Fruit fly (Drosophila melanogaster) whole organism, embryonic: ENCODE results near the gene CG6972.

ENCODE experiments used
- Ada2b ChIP-seq: fragments of 200-800 bp; sonication (Bioruptor generic); IDR thresholded peaks from 2 replicates; pipeline ENCODE4 v1.3.6; 2022; ENCODE audit warnings: missing biosample characterization, missing genetic modification characterization
- CG10267 ChIP-seq: fragments of 200-800 bp; sonication (Bioruptor generic); optimal IDR thresholded peaks from 2 replicates; lab custom pipeline; 2018; ENCODE audit warnings: missing biosample characterization, mild to moderate bottlenecking, missing genetic modification characterization, moderate library complexity
- CG10321 ChIP-seq: fragments of 200-800 bp; sonication (Bioruptor generic); IDR thresholded peaks from 2 replicates; pipeline ENCODE4 v1.3.6; 2022; ENCODE audit warnings: missing biosample characterization, missing genetic modification characterization
- CG10462 ChIP-seq: fragments of 200-800 bp; sonication (Bioruptor generic); optimal IDR thresholded peaks from 2 replicates; lab custom pipeline; 2016; ENCODE audit warnings: missing biosample characterization, missing genetic modification characterization
- CG11085 ChIP-seq: fragments of 200-800 bp; sonication (Bioruptor generic); IDR thresholded peaks from 2 replicates; pipeline ENCODE4 v1.3.6; 2022; ENCODE audit warnings: missing biosample characterization, missing genetic modification characterization
- CG11695 ChIP-seq: fragments of 200-800 bp; sonication (Bioruptor generic); IDR thresholded peaks from 3 replicates; pipeline ENCODE4 v1.3.6; 2022; ENCODE audit warnings: missing biosample characterization, missing genetic modification characterization
- CG11723 ChIP-seq: fragments of 200-800 bp; sonication (Bioruptor generic); optimal IDR thresholded peaks from 2 replicates; lab custom pipeline; 2017; ENCODE audit warnings: missing biosample characterization, mild to moderate bottlenecking, missing genetic modification characterization
- CG12744 ChIP-seq: fragments of 200-800 bp; sonication (Bioruptor generic); optimal IDR thresholded peaks from 2 replicates; lab custom pipeline; 2016; ENCODE audit warnings: missing biosample characterization, missing genetic modification characterization
- CG14667 ChIP-seq: fragments of 200-800 bp; sonication (Bioruptor generic); IDR thresholded peaks from 2 replicates; pipeline ENCODE4 v1.3.6; 2022; ENCODE audit warnings: missing biosample characterization, missing genetic modification characterization
- CG18262 ChIP-seq: fragments of 200-800 bp; optimal IDR thresholded peaks from 3 replicates; lab custom pipeline; 2019; ENCODE audit warnings: missing biosample characterization, mild to moderate bottlenecking, missing genetic modification characterization, moderate library complexity
- CG1832 ChIP-seq: fragments of 200-800 bp; sonication (Bioruptor generic); optimal IDR thresholded peaks from 2 replicates; lab custom pipeline; 2017; ENCODE audit warnings: missing biosample characterization, mild to moderate bottlenecking, missing genetic modification characterization, inconsistent platforms
- CG3065 ChIP-seq: fragments of 200-800 bp; sonication (Bioruptor generic); optimal IDR thresholded peaks from 2 replicates; lab custom pipeline; 2016; ENCODE audit warnings: missing biosample characterization, missing genetic modification characterization
- CG31388 ChIP-seq: fragments of 200-800 bp; sonication (Bioruptor generic); optimal IDR thresholded peaks from 2 replicates; lab custom pipeline; 2016; ENCODE audit warnings: missing biosample characterization, missing genetic modification characterization
- CG32767 ChIP-seq: fragments of 200-800 bp; sonication (Bioruptor generic); IDR thresholded peaks from 2 replicates; pipeline ENCODE4 v1.3.6; 2022; ENCODE audit warnings: missing biosample characterization, missing genetic modification characterization
- CG3281 ChIP-seq: fragments of 200-800 bp; sonication (Bioruptor generic); optimal IDR thresholded peaks from 3 replicates; lab custom pipeline; 2017; ENCODE audit warnings: missing biosample characterization, mild to moderate bottlenecking, missing genetic modification characterization
- CG33557 ChIP-seq: fragments of 200-800 bp; sonication (Bioruptor generic); optimal IDR thresholded peaks from 2 replicates; lab custom pipeline; 2019; ENCODE audit warnings: missing biosample characterization, mild to moderate bottlenecking, missing genetic modification characterization, moderate library complexity
- CG4424 ChIP-seq: fragments of 200-800 bp; sonication (Bioruptor generic); optimal IDR thresholded peaks from 3 replicates; lab custom pipeline; 2016; ENCODE audit warnings: missing biosample characterization, missing genetic modification characterization
- CG7839 ChIP-seq: fragments of 200-800 bp; sonication (Bioruptor generic); optimal IDR thresholded peaks from 3 replicates; lab custom pipeline; 2018; ENCODE audit warnings: missing biosample characterization, mild to moderate bottlenecking, missing genetic modification characterization, moderate library complexity
- Dip3 ChIP-seq: fragments of 200-800 bp; sonication (Bioruptor generic); optimal IDR thresholded peaks from 3 replicates; lab custom pipeline; 2016; ENCODE audit warnings: missing biosample characterization, missing genetic modification characterization
- ERR ChIP-seq: fragments of 200-800 bp; sonication (Bioruptor generic); optimal IDR thresholded peaks from 2 replicates; lab custom pipeline; 2016; ENCODE audit warnings: missing biosample characterization, missing genetic modification characterization
- Gug ChIP-seq: fragments of 200-800 bp; sonication (Bioruptor generic); IDR thresholded peaks from 4 replicates; pipeline ENCODE4 v1.3.6; 2022; ENCODE audit warnings: missing biosample characterization, missing genetic modification characterization
- H15 ChIP-seq: fragments of 200-800 bp; sonication (Bioruptor generic); IDR thresholded peaks from 3 replicates; pipeline ENCODE4 v1.3.6; 2022; ENCODE audit warnings: missing biosample characterization, missing genetic modification characterization
- MBD-R2 ChIP-seq: fragments of 200-800 bp; sonication (Bioruptor generic); IDR thresholded peaks from 2 replicates; pipeline ENCODE4 v1.3.6; 2022; ENCODE audit warnings: missing biosample characterization, missing genetic modification characterization
- Med ChIP-seq: fragments of 200-800 bp; sonication (Bioruptor generic); peaks from one replicate; lab custom pipeline; 2016; ENCODE audit warnings: missing biosample characterization, missing genetic modification characterization, mild to moderate bottlenecking, inconsistent platforms, moderate library complexity
- Meics ChIP-seq: fragments of 200-800 bp; sonication (Bioruptor generic); optimal IDR thresholded peaks from 2 replicates; lab custom pipeline; 2017; ENCODE audit warnings: missing biosample characterization, mild to moderate bottlenecking, missing genetic modification characterization
- NFAT ChIP-seq: fragments of 200-800 bp; sonication (Bioruptor generic); IDR thresholded peaks from 2 replicates; pipeline ENCODE4 v1.3.6; 2022; ENCODE audit warnings: missing biosample characterization, missing genetic modification characterization
- Ssrp ChIP-seq: fragments of 200-800 bp; sonication (Bioruptor generic); optimal IDR thresholded peaks from 2 replicates; lab custom pipeline; 2018; ENCODE audit warnings: missing biosample characterization, mild to moderate bottlenecking, missing genetic modification characterization, moderate library complexity
- Usf ChIP-seq: fragments of 200-800 bp; sonication (Bioruptor generic); optimal IDR thresholded peaks from 2 replicates; lab custom pipeline; 2017; ENCODE audit warnings: missing genotype, missing biosample characterization, missing genetic modification characterization
- Vsx1 ChIP-seq: fragments of 200-800 bp; sonication (Bioruptor generic); optimal IDR thresholded peaks from 2 replicates; lab custom pipeline; 2017; ENCODE audit warnings: missing biosample characterization, mild to moderate bottlenecking, missing genetic modification characterization, missing genetic modification reagents
- ab ChIP-seq: fragments of 200-800 bp; sonication (Bioruptor generic); optimal IDR thresholded peaks from 2 replicates; lab custom pipeline; 2016; ENCODE audit warnings: missing biosample characterization, missing genetic modification characterization
- ap ChIP-seq: fragments of 200-800 bp; sonication (Bioruptor generic); IDR thresholded peaks from 2 replicates; pipeline ENCODE4 v1.3.6; 2022; ENCODE audit warnings: missing biosample characterization, missing genetic modification characterization
- ato ChIP-seq: fragments of 200-800 bp; sonication (Bioruptor generic); IDR thresholded peaks from 2 replicates; pipeline ENCODE4 v1.3.6; 2022; ENCODE audit warnings: missing biosample characterization, missing genetic modification characterization; ENCODE audit not compliant: partially characterized antibody
- caup ChIP-seq: fragments of 200-800 bp; sonication (Bioruptor generic); optimal IDR thresholded peaks from 3 replicates; lab custom pipeline; 2017; ENCODE audit warnings: missing biosample characterization, mild to moderate bottlenecking, missing genetic modification characterization, moderate library complexity; ENCODE audit not compliant: severe bottlenecking
- cg ChIP-seq: fragments of 200-800 bp; sonication (Bioruptor generic); optimal IDR thresholded peaks from 3 replicates; lab custom pipeline; 2019; ENCODE audit warnings: missing biosample characterization, mild to moderate bottlenecking, missing genetic modification characterization, moderate library complexity
- crp ChIP-seq, 2 experiments: fragments of 200-800 bp; sonication (Bioruptor generic); optimal IDR thresholded peaks; 2 replicates in 1 of 2; 3 replicates in 1 of 2; lab custom pipeline; 2017; ENCODE audit warnings: missing biosample characterization in 2 of 2, missing genetic modification characterization in 2 of 2, mild to moderate bottlenecking in 1 of 2, moderate library complexity in 1 of 2
- dan ChIP-seq: fragments of 200-800 bp; sonication (Bioruptor generic); IDR thresholded peaks from 2 replicates; pipeline ENCODE4 v1.3.6; 2022; ENCODE audit warnings: missing biosample characterization, missing genetic modification characterization
- dm ChIP-seq: fragments of 200-800 bp; sonication (Bioruptor generic); optimal IDR thresholded peaks from 3 replicates; lab custom pipeline; 2016; ENCODE audit warnings: missing biosample characterization, missing genetic modification characterization
- emc ChIP-seq: fragments of 200-800 bp; sonication (Bioruptor generic); optimal IDR thresholded peaks from 2 replicates; lab custom pipeline; 2016; ENCODE audit warnings: missing biosample characterization, missing genetic modification characterization
- fd96Cb ChIP-seq: fragments of 200-800 bp; sonication (Bioruptor generic); optimal IDR thresholded peaks from 2 replicates; lab custom pipeline; 2018; ENCODE audit warnings: missing biosample characterization, mild to moderate bottlenecking, missing genetic modification characterization, moderate library complexity
- gsb-n ChIP-seq: fragments of 200-800 bp; sonication (Bioruptor generic); optimal IDR thresholded peaks from 3 replicates; lab custom pipeline; 2018; ENCODE audit warnings: missing biosample characterization, mild to moderate bottlenecking, missing genetic modification characterization
- h ChIP-seq: fragments of >200 bp; optimal IDR thresholded peaks from 2 replicates; lab custom pipeline; 2017
- lab ChIP-seq: fragments of 200-800 bp; sonication (Bioruptor generic); optimal IDR thresholded peaks from 3 replicates; lab custom pipeline; 2017; ENCODE audit warnings: missing biosample characterization, missing genetic modification characterization, mild to moderate bottlenecking, moderate library complexity, missing genetic modification reagents
- lov ChIP-seq, 2 experiments: fragments of 200-800 bp in 1 of 2; fragments of >200 bp in 1 of 2; sonication (Bioruptor generic) in 1 of 2; IDR thresholded peaks in 1 of 2; optimal IDR thresholded peaks in 1 of 2; 2 replicates in 1 of 2; 3 replicates in 1 of 2; pipeline versions ENCODE4 v1.3.6 to Lab custom; 2017 to 2022; ENCODE audit warnings: missing biosample characterization in 1 of 2, missing genetic modification characterization in 1 of 2
- peb ChIP-seq: fragments of 200-800 bp; sonication (Bioruptor generic); IDR thresholded peaks from 2 replicates; pipeline ENCODE4 v1.3.6; 2022; ENCODE audit warnings: missing biosample characterization, missing genetic modification characterization
- run ChIP-seq: fragments of 200-800 bp; sonication (Bioruptor generic); optimal IDR thresholded peaks from 3 replicates; lab custom pipeline; 2018; ENCODE audit warnings: missing biosample characterization, mild to moderate bottlenecking, missing genetic modification characterization
- salm ChIP-seq: fragments of 200-800 bp; sonication (Bioruptor generic); optimal IDR thresholded peaks from 2 replicates; lab custom pipeline; 2018; ENCODE audit warnings: missing biosample characterization, mild to moderate bottlenecking, missing genetic modification characterization
- toy ChIP-seq: fragments of 200-800 bp; sonication (Bioruptor generic); IDR thresholded peaks from 2 replicates; pipeline ENCODE4 v1.3.6; 2022; ENCODE audit warnings: missing biosample characterization, missing genetic modification characterization
- tup ChIP-seq: fragments of 200-800 bp; sonication (Bioruptor generic); optimal IDR thresholded peaks from 2 replicates; lab custom pipeline; 2016; ENCODE audit warnings: missing biosample characterization, mild to moderate bottlenecking, missing genetic modification characterization, moderate library complexity
- usp ChIP-seq: fragments of >200 bp; optimal IDR thresholded peaks from 2 replicates; lab custom pipeline; 2017; ENCODE audit warnings: missing biosample characterization, missing genetic modification characterization
- vfl ChIP-seq: fragments of 200-800 bp; sonication (Bioruptor generic); optimal IDR thresholded peaks from 2 replicates; lab custom pipeline; 2016; ENCODE audit warnings: missing biosample characterization, missing genetic modification characterization
- vnd ChIP-seq: fragments of 200-800 bp; sonication (Bioruptor generic); IDR thresholded peaks from 3 replicates; pipeline ENCODE4 v1.3.6; 2022; ENCODE audit warnings: missing biosample characterization, missing genetic modification characterization; ENCODE audit not compliant: partially characterized antibody

The CG6972 gene

DNA sequence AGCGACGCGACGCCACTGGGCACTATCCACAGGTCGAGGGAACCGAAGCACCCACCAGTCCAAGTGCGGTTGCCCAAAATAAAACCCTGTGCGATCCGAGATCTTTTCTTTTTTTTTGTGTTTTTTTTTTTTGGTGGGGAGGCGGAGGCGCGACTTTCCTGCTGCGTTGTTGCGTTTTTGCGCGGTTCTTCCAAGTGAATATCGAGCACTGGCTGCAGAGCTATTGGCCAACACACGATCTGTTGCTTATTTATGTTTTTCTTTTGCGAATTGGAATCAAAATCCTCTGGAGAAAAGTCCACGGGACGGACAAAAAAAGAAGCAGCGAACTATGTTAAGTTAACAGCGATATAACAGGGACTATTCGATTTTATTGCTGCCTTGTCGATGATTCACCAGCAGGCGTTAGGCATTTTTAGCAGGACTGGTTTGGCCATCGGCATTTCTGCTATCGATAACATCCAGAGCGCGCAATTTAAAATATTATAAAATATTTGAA, 19.1 kb downstream of the CG6972 start, which contains the start of gene wge (continued):
- TF ChIP-seq Usf (GFP tag; lab: Kevin White, UChicago) (no peak), CG11085 (GFP tag; lab: Robert Waterston, UW) (no peak), usp (GFP tag; lab: Kevin White, UChicago) (no peak), salm (tag; lab: Kevin White, UChicago) (no peak), tup (GFP tag; lab: Kevin White, UChicago) (no peak), CG3281 (GFP tag; lab: Kevin White, UChicago) (no peak), cg (GFP tag; lab: Kevin White, UChicago) (peak; percentile 57), dm (GFP tag; lab: Kevin White, UChicago) (no peak), ato (GFP tag; lab: Robert Waterston, UW) (peak; percentile 84), ERR (GFP tag; lab: Kevin White, UChicago) (no peak), NFAT (no peak), CG32767 (GFP tag; lab: Robert Waterston, UW) (no peak), CG12744 (no peak), Dip3 (GFP tag; lab: Kevin White, UChicago) (no peak), Gug (GFP tag; lab: Robert Waterston, UW) (no peak), emc (GFP tag; lab: Kevin White, UChicago) (no peak), CG3065 (GFP tag; lab: Kevin White, UChicago) (no peak), CG18262 (peak; percentile 18), crp (GFP tag; optimal IDR thresholded peaks at IDR 0.05; lab: Kevin White, UChicago) (no peak), run (tag; lab: Kevin White, UChicago) (no peak), vfl (GFP tag; lab: Kevin White, UChicago) (no peak), ab (GFP tag; lab: Kevin White, UChicago) (no peak), Vsx1 (GFP tag; lab: Kevin White, UChicago) (no peak), ap (GFP tag; lab: Robert Waterston, UW) (no peak), vnd (peak; percentile 38; the same call in 1 of the 3 replicates), CG7839 (tag; lab: Kevin White, UChicago) (no peak), CG10321 (no peak), CG33557 (no peak), CG4424 (no peak), peb (no peak), MBD-R2 (GFP tag; lab: Robert Waterston, UW) (0 out of 2 replicates have a peak, but pooled peaks have one; percentile 5), CG14667 (GFP tag; lab: Robert Waterston, UW) (no peak), toy (GFP tag; lab: Robert Waterston, UW) (no peak), Ada2b (GFP tag; lab: Robert Waterston, UW) (no peak), Meics (no peak), fd96Cb (tag; lab: Kevin White, UChicago) (no peak), CG11695 (GFP tag; lab: Robert Waterston, UW) (no peak), Med (GFP tag; lab: Kevin White, UChicago) (peak; percentile 29), caup (no peak), CG31388 (GFP tag; lab: Kevin White, UChicago) (no peak), gsb-n (tag; lab: Kevin White, UChicago) (peak; percentile 9), Ssrp (tag; lab: Kevin White, UChicago) (no peak), lov (optimal IDR thresholded peaks at IDR 0.05; lab: Kevin White, UChicago) (no peak), lov (GFP tag; IDR thresholded peaks at IDR 0.05; lab: Robert Waterston, UW) (no peak), h (lab: Kevin White, UChicago) (no peak), CG1832 (GFP tag; lab: Kevin White, UChicago) (no peak), lab (GFP tag; lab: Kevin White, UChicago) (no peak), dan (GFP tag; lab: Robert Waterston, UW) (no peak), H15 (GFP tag; lab: Robert Waterston, UW) (no peak), CG11723 (no peak), CG10462 (GFP tag; lab: Kevin White, UChicago) (no peak), CG10267 (tag; lab: Kevin White, UChicago) (peak; percentile 30)
